Worm (Caenorhabditis elegans): ENCODE measurements around the gene znfx-1.

Gene znfx-1

ce11 chrII:9213055-9213708, at the start of gene znfx-1 (continued):
- TF ChIP-seq akir-1 (GFP tag; optimal IDR thresholded peaks at IDR 0.05) (no peak), xnd-1 (tag; optimal IDR thresholded peaks at IDR 0.05) (peak; percentile 90), die-1 (tag; optimal IDR thresholded peaks at IDR 0.05) (no peak), nhr-90 (tag; optimal IDR thresholded peaks at IDR 0.05) (no peak), ekl-4 (GFP tag; IDR thresholded peaks at IDR 0.05) (no peak), rcor-1 (GFP tag; IDR thresholded peaks at IDR 0.05) (peak; percentile 51; the same call in 1 of the 2 replicates), hrde-1 (tag; optimal IDR thresholded peaks at IDR 0.05; ENCODE audit: borderline replicate concordance) (no peak), Y79H2A.3 (GFP tag; conservative IDR thresholded peaks at IDR 0.05) (no peak), nhr-179 (tag; optimal IDR thresholded peaks at IDR 0.05) (no peak), unc-62 (GFP tag; optimal IDR thresholded peaks at IDR 0.05) (no peak), unc-130 (GFP tag; optimal IDR thresholded peaks at IDR 0.05) (peak; percentile 34), ceh-91 (GFP tag; IDR thresholded peaks at IDR 0.05) (peak; percentile 80), ztf-26 (tag; optimal IDR thresholded peaks at IDR 0.05) (no peak), aptf-3 (GFP tag; IDR thresholded peaks at IDR 0.05) (no peak), efl-1 (GFP tag; optimal IDR thresholded peaks at IDR 0.05) (peak; percentile 93), egl-44 (GFP tag; IDR thresholded peaks at IDR 0.05) (no peak), nfya-1 (tag; optimal IDR thresholded peaks at IDR 0.05; ENCODE audit: borderline replicate concordance, insufficient read depth) (no peak), ceh-27 (GFP tag; optimal IDR thresholded peaks at IDR 0.05) (no peak), ccch-3 (GFP tag; optimal IDR thresholded peaks at IDR 0.05) (no peak), hsf-1 (GFP tag; IDR thresholded peaks at IDR 0.05) (no peak), T26A5.8 (tag; optimal IDR thresholded peaks at IDR 0.05) (no peak), sea-2 (GFP tag; IDR thresholded peaks at IDR 0.05) (no peak), attf-3 (GFP tag; conservative IDR thresholded peaks at IDR 0.05) (no peak), attf-6 (GFP tag; IDR thresholded peaks at IDR 0.05) (no peak), snpc-3.4 (tag; optimal IDR thresholded peaks at IDR 0.05) (peak; percentile 84), gei-17 (GFP tag; optimal IDR thresholded peaks at IDR 0.05) (no peak), Y67H2A.10 (GFP tag; conservative IDR thresholded peaks at IDR 0.05) (no peak), let-607 (tag; optimal IDR thresholded peaks at IDR 0.05) (no peak), tlf-1 (GFP tag; optimal IDR thresholded peaks at IDR 0.05) (no peak), hmg-1.2 (GFP tag; IDR thresholded peaks at IDR 0.05) (no peak), fkh-3 (tag; optimal IDR thresholded peaks at IDR 0.05) (no peak)

ce11 chrII:9165762-9166460, 47.5 kb upstream of the znfx-1 start, which contains the start of gene W07A12.8:
Gene W07A12.8 (minus strand): TSS chrII:9165812.
- TF ChIP-seq ztf-3 (GFP tag; optimal IDR thresholded peaks at IDR 0.05): no peak
- TF ChIP-seq ets-4 (GFP tag; optimal IDR thresholded peaks at IDR 0.05): peak; percentile 28
- TF ChIP-seq nhr-80 (tag; optimal IDR thresholded peaks at IDR 0.05): peak; percentile 86
- peak; percentile 5 for TF ChIP-seq unc-62 (GFP tag; optimal IDR thresholded peaks at IDR 0.05)
- peak; percentile 44; the same call in 1 of the 2 replicates for TF ChIP-seq dox-1 (GFP tag; IDR thresholded peaks at IDR 0.05)

ce11 chrII:9167730-9168129, 45.7 kb upstream of the znfx-1 start, which contains the start of gene T23G7.3:
Gene T23G7.3 (minus strand): TSS chrII:9167830.
- TF ChIP-seq hmg-20 (GFP tag; IDR thresholded peaks at IDR 0.05) (no peak), hrde-1 (tag; optimal IDR thresholded peaks at IDR 0.05; ENCODE audit: borderline replicate concordance) (no peak), xnd-1 (tag; optimal IDR thresholded peaks at IDR 0.05) (no peak), efl-1 (GFP tag; optimal IDR thresholded peaks at IDR 0.05) (no peak), ztf-18 (tag; optimal IDR thresholded peaks at IDR 0.05) (no peak)

All from whole organism, young adult.